Worm (Caenorhabditis elegans) whole organism, L4 larva: ENCODE results near the gene sax-2.

Experiments
- F10B5.3 ChIP-seq: sonication (generic microtip); optimal IDR thresholded peaks from 2 replicates; lab custom pipeline; 2016; ENCODE audit warnings: mild to moderate bottlenecking, missing genetic modification characterization, missing compliant biosample characterization
- F37D6.2 ChIP-seq: sonication (generic microtip); optimal IDR thresholded peaks from 2 replicates; lab custom pipeline; 2016; ENCODE audit warnings: mild to moderate bottlenecking, missing genetic modification characterization, missing compliant biosample characterization
- T26A8.4 ChIP-seq: fragments of 200-800 bp; sonication (Bioruptor generic); IDR thresholded peaks from 2 replicates; pipeline ENCODE4 v1.3.6; 2022; ENCODE audit warnings: missing genetic modification characterization, missing compliant biosample characterization
- Y5F2A.4 ChIP-seq: fragments of 200-800 bp; sonication (Bioruptor generic); optimal IDR thresholded peaks from 2 replicates; lab custom pipeline; 2018; ENCODE audit warnings: mild to moderate bottlenecking, missing genetic modification characterization, missing compliant biosample characterization
- aha-1 ChIP-seq: fragments of 150-350 bp; peaks from one replicate; lab custom pipeline; 2014; ENCODE audit warnings: missing biosample characterization, missing genetic modification characterization
- aly-2 ChIP-seq: sonication (generic microtip); optimal IDR thresholded peaks from 2 replicates; lab custom pipeline; 2018; ENCODE audit warnings: missing biosample characterization, missing genetic modification characterization
- attf-4 ChIP-seq: sonication (generic microtip); optimal IDR thresholded peaks from 3 replicates; lab custom pipeline; 2017; ENCODE audit warnings: missing biosample characterization, missing genetic modification characterization
- ceh-20 ChIP-seq: fragments of 200-800 bp; sonication (Bioruptor generic); IDR thresholded peaks from 2 replicates; pipeline ENCODE4 v1.3.6; 2022; ENCODE audit warnings: missing genetic modification reagents, missing genetic modification characterization, missing compliant biosample characterization
- ceh-32 ChIP-seq: sonication (generic microtip); optimal IDR thresholded peaks from 2 replicates; lab custom pipeline; 2016; ENCODE audit warnings: mild to moderate bottlenecking, missing genetic modification characterization, missing compliant biosample characterization; ENCODE audit not compliant: poor library complexity
- daf-12 ChIP-seq: fragments of 150-350 bp; optimal IDR thresholded peaks from 2 replicates; lab custom pipeline; 2014; ENCODE audit warnings: missing biosample characterization, missing genetic modification reagents, missing genetic modification characterization
- daf-16 ChIP-seq, 3 experiments: sonication (generic microtip); optimal IDR thresholded peaks; 2 replicates each; lab custom pipeline; 2016 to 2017; ENCODE audit warnings: missing genetic modification characterization in 3 of 3, missing genetic modification reagents in 3 of 3, mild to moderate bottlenecking in 2 of 3, missing compliant biosample characterization in 2 of 3, missing biosample characterization in 1 of 3, moderate library complexity in 1 of 3
- daf-19 ChIP-seq: fragments of 200-800 bp; sonication (Bioruptor generic); conservative IDR thresholded peaks from 2 replicates; pipeline ENCODE4 v1.3.6; 2022; ENCODE audit warnings: missing genetic modification characterization, missing compliant biosample characterization
- dmd-6 ChIP-seq: fragments of 200-800 bp; sonication (Bioruptor generic); IDR thresholded peaks from 2 replicates; pipeline ENCODE4 v1.3.6; 2022; ENCODE audit warnings: missing genetic modification reagents, missing genetic modification characterization, missing compliant biosample characterization
- dpl-1 ChIP-seq: fragments of 150-350 bp; optimal IDR thresholded peaks from 2 replicates; lab custom pipeline; 2014; ENCODE audit warnings: missing biosample characterization, missing genetic modification reagents, missing genetic modification characterization
- dve-1 ChIP-seq: sonication (generic microtip); optimal IDR thresholded peaks from 2 replicates; lab custom pipeline; 2017; ENCODE audit warnings: antibody characterized with exemption, mild to moderate bottlenecking, missing genetic modification characterization, missing compliant biosample characterization; ENCODE audit not compliant: insufficient read depth
- egl-43 ChIP-seq: fragments of 200-800 bp; sonication (Bioruptor generic); IDR thresholded peaks from 2 replicates; pipeline ENCODE4 v1.3.6; 2022; ENCODE audit warnings: missing genetic modification reagents, missing genetic modification characterization, missing compliant biosample characterization
- fos-1 ChIP-seq: fragments of 150-350 bp; optimal IDR thresholded peaks from 2 replicates; lab custom pipeline; 2014; ENCODE audit warnings: missing biosample characterization, missing genetic modification characterization
- hif-1 ChIP-seq, 2 experiments: sonication (generic microtip); optimal IDR thresholded peaks; 2 replicates each; lab custom pipeline; 2016 to 2017; ENCODE audit warnings: missing compliant biosample characterization in 2 of 2, missing genetic modification characterization in 2 of 2, missing genetic modification reagents in 2 of 2, missing genotype in 2 of 2, mild to moderate bottlenecking in 1 of 2
- hlh-11 ChIP-seq: fragments of 200-800 bp; sonication (Bioruptor generic); optimal IDR thresholded peaks from 2 replicates; lab custom pipeline; 2018; ENCODE audit warnings: mild to moderate bottlenecking, missing genetic modification characterization, missing compliant biosample characterization
- hlh-30 ChIP-seq: sonication (generic microtip); optimal IDR thresholded peaks from 2 replicates; lab custom pipeline; 2017; ENCODE audit warnings: antibody characterized with exemption, mild to moderate bottlenecking, missing genetic modification characterization, missing compliant biosample characterization; ENCODE audit not compliant: insufficient read depth
- lin-29 ChIP-seq: fragments of 200-800 bp; sonication (Bioruptor generic); IDR thresholded peaks from 2 replicates; pipeline ENCODE4 v1.3.6; 2022; ENCODE audit warnings: missing genetic modification reagents, missing genetic modification characterization, missing compliant biosample characterization
- lin-38 ChIP-seq: fragments of 200-800 bp; sonication (Bioruptor generic); IDR thresholded peaks from 2 replicates; pipeline ENCODE4 v1.3.6; 2022; ENCODE audit warnings: missing genetic modification reagents, missing genetic modification characterization, missing compliant biosample characterization
- lir-3 ChIP-seq: sonication (generic microtip); optimal IDR thresholded peaks from 2 replicates; lab custom pipeline; 2016; ENCODE audit warnings: mild to moderate bottlenecking, missing genetic modification characterization, missing compliant biosample characterization
- lsy-2 ChIP-seq, 2 experiments: fragments of 150-350 bp in 1 of 2; sonication (generic microtip) in 1 of 2; optimal IDR thresholded peaks; 2 replicates each; lab custom pipeline; 2014 to 2017; ENCODE audit warnings: missing biosample characterization in 2 of 2, missing genetic modification characterization in 2 of 2
- madf-9 ChIP-seq: fragments of 200-800 bp; sonication (Bioruptor generic); conservative IDR thresholded peaks from 2 replicates; pipeline ENCODE4 v1.3.6; 2022; ENCODE audit warnings: missing genetic modification reagents, missing genetic modification characterization, missing compliant biosample characterization
- mdl-1 ChIP-seq, 2 experiments: fragments of 150-350 bp in 1 of 2; sonication (generic microtip) in 1 of 2; optimal IDR thresholded peaks; 2 replicates each; lab custom pipeline; 2014 to 2017; ENCODE audit warnings: missing biosample characterization in 2 of 2, missing genetic modification characterization in 2 of 2
- mdt-29 ChIP-seq: fragments of 200-800 bp; sonication (Bioruptor generic); IDR thresholded peaks from 2 replicates; pipeline ENCODE4 v1.3.6; 2022; ENCODE audit warnings: missing genetic modification reagents, missing genetic modification characterization, missing compliant biosample characterization
- mes-2 ChIP-seq: sonication (generic microtip); optimal IDR thresholded peaks from 2 replicates; lab custom pipeline; 2016; ENCODE audit warnings: missing genotype, mild to moderate bottlenecking, missing genetic modification characterization, missing compliant biosample characterization; ENCODE audit not compliant: poor library complexity, severe bottlenecking
- nhr-102 ChIP-seq: sonication (generic microtip); optimal IDR thresholded peaks from 2 replicates; lab custom pipeline; 2016; ENCODE audit warnings: mild to moderate bottlenecking, missing genetic modification characterization, moderate library complexity, missing compliant biosample characterization
- nhr-28 ChIP-seq: fragments of 150-350 bp; optimal IDR thresholded peaks from 2 replicates; lab custom pipeline; 2014; ENCODE audit warnings: missing biosample characterization, missing genetic modification characterization
- nhr-6 ChIP-seq: fragments of 150-350 bp; optimal IDR thresholded peaks from 2 replicates; lab custom pipeline; 2014; ENCODE audit warnings: missing biosample characterization, missing genetic modification characterization
- nhr-77 ChIP-seq: fragments of 150-350 bp; optimal IDR thresholded peaks from 2 replicates; lab custom pipeline; 2014; ENCODE audit warnings: missing biosample characterization, missing genetic modification characterization
- pqm-1 ChIP-seq: sonication (generic microtip); optimal IDR thresholded peaks from 2 replicates; lab custom pipeline; 2017; ENCODE audit warnings: missing biosample characterization, missing genetic modification characterization
- snpc-1.2 ChIP-seq: fragments of 200-800 bp; sonication (Bioruptor generic); IDR thresholded peaks from 2 replicates; pipeline ENCODE4 v1.3.6; 2022; ENCODE audit warnings: missing genetic modification reagents, missing genetic modification characterization, missing compliant biosample characterization
- tra-1 ChIP-seq: fragments of 200-800 bp; sonication (Bioruptor generic); IDR thresholded peaks from 2 replicates; pipeline ENCODE4 v1.3.6; 2022; ENCODE audit warnings: missing genetic modification reagents, missing genetic modification characterization, missing compliant biosample characterization

The sax-2 gene

DNA sequence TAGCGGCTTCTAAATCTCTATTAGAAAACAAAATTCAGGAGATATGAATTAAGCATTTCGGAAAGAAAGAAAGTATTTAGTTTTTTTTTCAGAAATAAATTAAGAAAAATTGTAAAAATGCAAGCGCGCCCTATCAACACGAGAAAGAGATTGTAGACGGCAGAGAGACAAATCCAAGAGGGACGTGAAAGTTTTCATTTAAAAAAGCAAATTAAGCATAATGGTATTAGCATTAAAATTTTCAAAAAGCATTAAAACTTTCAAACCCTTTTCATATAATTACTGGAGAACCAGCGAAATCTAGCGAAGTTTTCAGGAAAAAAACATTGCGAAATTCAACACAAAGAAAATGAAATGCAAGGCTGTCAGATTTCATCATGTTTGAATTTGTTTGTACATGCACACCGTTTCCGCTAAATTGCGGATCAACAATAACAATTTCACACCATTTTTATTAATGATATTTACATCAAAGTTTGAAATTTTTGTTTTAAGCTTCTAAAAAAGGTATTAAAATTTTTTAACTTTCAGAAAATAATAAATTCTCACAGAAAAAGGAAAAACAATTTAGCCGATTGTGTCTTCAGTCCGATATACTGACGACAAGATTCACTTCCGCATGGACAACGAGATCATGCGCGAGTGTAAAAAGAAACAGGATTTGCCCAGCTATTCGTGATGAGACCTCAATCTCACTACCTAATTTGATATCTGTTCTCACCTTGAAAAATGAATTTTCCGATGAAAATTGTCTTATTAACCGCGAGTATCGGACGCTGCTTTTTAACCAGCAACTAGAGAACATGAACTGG lies 53.5 kb downstream of the sax-2 start, which contains the start of gene gars-1:
Gene gars-1 (minus strand): TSS at position 808 of the 812 bp plus-strand sequence.
- no peak for TF ChIP-seq dmd-6 (GFP tag; lab: Robert Waterston, UW)
- no peak for TF ChIP-seq daf-16 (GFP tag; optimal IDR thresholded peaks at IDR 0.05; lab: Kevin White, UChicago)
- TF ChIP-seq daf-16 (tag; optimal IDR thresholded peaks at IDR 0.05; lab: Kevin White, UChicago) = peak; percentile 14
- no peak for TF ChIP-seq daf-12
- peak; percentile 9 for TF ChIP-seq nhr-77 (tag; lab: Kevin White, UChicago)
- TF ChIP-seq nhr-6 (tag; lab: Kevin White, UChicago) = peak; percentile 17
- no peak for TF ChIP-seq attf-4 (tag; lab: Kevin White, UChicago)
- peak in 1 of 2 experiments; percentile 2 for TF ChIP-seq lsy-2 (tag; optimal IDR thresholded peaks at IDR 0.05; lab: Kevin White, UChicago)
- TF ChIP-seq mes-2 (tag; lab: Kevin White, UChicago) = peak; percentile 8
- TF ChIP-seq tra-1 (GFP tag; lab: Robert Waterston, UW) = no peak
- TF ChIP-seq lin-38 (GFP tag; lab: Robert Waterston, UW) = 0 out of 2 replicates have a peak, but pooled peaks have one; percentile 12
- peak; percentile 11 for TF ChIP-seq dpl-1 (GFP tag; lab: Kevin White, UChicago)
- TF ChIP-seq ceh-20 (GFP tag; lab: Robert Waterston, UW) = no peak
- TF ChIP-seq aly-2 = no peak
- TF ChIP-seq lir-3 (tag; lab: Kevin White, UChicago) = no peak
- TF ChIP-seq F10B5.3 (tag; lab: Kevin White, UChicago) = no peak
- TF ChIP-seq daf-19 (GFP tag; lab: Robert Waterston, UW) = no peak

ce11 chrIII:5165211-5165610 lies 55.7 kb downstream of the sax-2 start, which contains the start of gene T10F2.2:
TSS of gene T10F2.2 (minus strand) at chrIII:5165311.
- TF ChIP-seq fos-1 (tag; lab: Kevin White, UChicago) (no peak), aha-1 (tag; lab: Kevin White, UChicago) (no peak), Y5F2A.4 (no peak), ceh-32 (tag; lab: Kevin White, UChicago) (no peak), madf-9 (GFP tag; lab: Robert Waterston, UW) (no peak), pqm-1 (tag; lab: Kevin White, UChicago) (no peak), hif-1 (tag; optimal IDR thresholded peaks at IDR 0.05; lab: Kevin White, UChicago) (no peak), egl-43 (no peak), T26A8.4 (no peak), daf-16 (GFP tag; optimal IDR thresholded peaks at IDR 0.05; lab: Kevin White, UChicago) (no peak), daf-16 (tag; optimal IDR thresholded peaks at IDR 0.05; lab: Kevin White, UChicago) (no peak), mdt-29 (GFP tag; lab: Robert Waterston, UW) (no peak), daf-12 (no peak), nhr-102 (tag; lab: Kevin White, UChicago) (no peak), dve-1 (no peak), snpc-1.2 (GFP tag; lab: Robert Waterston, UW) (no peak), F37D6.2 (no peak)
- TF ChIP-seq, all 104 proteins: peak for 0

- peak; percentile 16 for TF ChIP-seq nhr-77 (tag; lab: Kevin White, UChicago)
- TF ChIP-seq mdl-1 (tag; optimal IDR thresholded peaks at IDR 0.05; lab: Kevin White, UChicago) = peak in 1 of 2 experiments; percentile 4
- no peak for TF ChIP-seq lin-29 (GFP tag; lab: Robert Waterston, UW)
- peak; percentile 29 for TF ChIP-seq nhr-28 (tag; lab: Kevin White, UChicago)
- peak; percentile 60 for TF ChIP-seq hlh-30
- TF ChIP-seq hlh-11 (tag; lab: Kevin White, UChicago) = peak; percentile 19
Observed at ce11 chrIII:5165745-5166144, 56.2 kb downstream of the sax-2 start.
